Worm (Caenorhabditis elegans) whole organism, L2 larva: ENCODE measurements around the gene srab-14.

Experiments
- R02D3.7 ChIP-seq: fragments of 150-350 bp; optimal IDR thresholded peaks from 2 replicates; lab custom pipeline; 2014; ENCODE audit warnings: missing biosample characterization, missing genetic modification characterization
- alr-1 ChIP-seq: fragments of 150-350 bp; optimal IDR thresholded peaks from 2 replicates; lab custom pipeline; 2014; ENCODE audit warnings: missing biosample characterization, missing genetic modification characterization
- ama-1 ChIP-seq: fragments of 150-350 bp; optimal IDR thresholded peaks from 2 replicates; lab custom pipeline; 2018; ENCODE audit warnings: inconsistent platforms
- blmp-1 ChIP-seq: sonication (generic microtip); optimal IDR thresholded peaks from 2 replicates; lab custom pipeline; 2017; ENCODE audit warnings: missing genetic modification characterization, mild to moderate bottlenecking, missing compliant biosample characterization, antibody characterized with exemption, moderate library complexity; ENCODE audit not compliant: insufficient read depth
- fos-1 ChIP-seq: fragments of 150-350 bp; optimal IDR thresholded peaks from 2 replicates; lab custom pipeline; 2014; ENCODE audit warnings: missing biosample characterization, missing genetic modification characterization
- lin-39 ChIP-seq: fragments of 150-350 bp; optimal IDR thresholded peaks from 2 replicates; lab custom pipeline; 2014; ENCODE audit warnings: missing biosample characterization, missing genetic modification reagents, missing genetic modification characterization
- mab-5 ChIP-seq: fragments of 150-350 bp; optimal IDR thresholded peaks from 2 replicates; lab custom pipeline; 2014; ENCODE audit warnings: missing biosample characterization, missing genetic modification characterization
- nhr-23 ChIP-seq: fragments of 150-350 bp; optimal IDR thresholded peaks from 2 replicates; lab custom pipeline; 2014; ENCODE audit warnings: missing biosample characterization, missing genetic modification reagents, missing genetic modification characterization
- nhr-237 ChIP-seq: fragments of 150-350 bp; optimal IDR thresholded peaks from 2 replicates; lab custom pipeline; 2014; ENCODE audit warnings: missing biosample characterization, missing genetic modification characterization
- nhr-25 ChIP-seq: fragments of 150-350 bp; sonication (generic microtip); optimal IDR thresholded peaks from 3 replicates; lab custom pipeline; 2014; ENCODE audit warnings: missing biosample characterization, missing genetic modification characterization
- skn-1 ChIP-seq: sonication (generic microtip); optimal IDR thresholded peaks from 2 replicates; lab custom pipeline; 2017; ENCODE audit warnings: missing biosample characterization, missing genetic modification characterization
- unc-39 ChIP-seq: fragments of 150-350 bp; optimal IDR thresholded peaks from 2 replicates; lab custom pipeline; 2014; ENCODE audit warnings: missing biosample characterization, missing genetic modification characterization
- ztf-11 ChIP-seq: sonication (generic microtip); optimal IDR thresholded peaks from 2 replicates; lab custom pipeline; 2017; ENCODE audit warnings: missing biosample characterization, missing genetic modification characterization

ce11 chrII:7544782-7545181, 45.5 kb upstream of the srab-14 start:
- TF ChIP-seq R02D3.7 (tag; lab: Kevin White, UChicago) (no peak), nhr-23 (tag; lab: Kevin White, UChicago) (no peak), fos-1 (tag; lab: Kevin White, UChicago) (no peak), alr-1 (tag; lab: Kevin White, UChicago) (no peak), lin-39 (tag; lab: Kevin White, UChicago) (no peak), nhr-25 (tag; lab: Kevin White, UChicago) (no peak), skn-1 (tag; lab: Kevin White, UChicago) (no peak), ama-1 (no peak), nhr-237 (tag; lab: Kevin White, UChicago) (no peak), blmp-1 (tag; lab: Kevin White, UChicago) (no peak), mab-5 (tag; lab: Kevin White, UChicago) (no peak), unc-39 (no peak), ztf-11 (tag; lab: Kevin White, UChicago) (no peak)
